ENCODE assay signal across 6 worm cellular contexts in the genomic region with DNA sequence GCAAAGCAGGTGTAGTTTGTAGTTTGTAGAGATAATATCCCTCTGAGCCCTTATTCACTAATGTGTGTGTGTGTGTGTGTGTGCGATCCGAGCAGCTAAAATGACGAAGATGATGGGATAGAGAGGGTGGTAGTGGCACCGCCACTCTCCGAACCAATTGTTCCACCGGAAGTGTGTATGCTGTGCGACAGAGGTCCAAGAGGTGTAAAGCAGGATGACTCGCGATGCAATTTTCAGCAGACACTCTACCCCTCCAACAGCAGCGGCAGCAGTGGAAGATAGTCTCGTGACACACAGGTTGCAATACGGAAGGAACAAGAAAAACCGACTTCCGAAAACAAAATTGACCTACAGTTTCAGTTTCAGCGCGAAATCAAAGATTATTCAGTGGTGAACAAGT.
TF ChIP-seq lines count a peak whose summit lies in the region.

No protein-coding gene starts in this region.

TF ChIP-seq in whole organism, L1 larva, 84 proteins besides CTCF, POLR2A, EP300 and RAD21:
- TF ChIP-seq snu-23 (GFP tag; optimal IDR thresholded peaks at IDR 0.05; lab: Kevin White, UChicago) (no peak), C34B4.2 (tag; optimal IDR thresholded peaks at IDR 0.05; lab: Kevin White, UChicago) (no peak), nhr-85 (tag; lab: Kevin White, UChicago) (no peak), rnt-1 (tag; optimal IDR thresholded peaks at IDR 0.05; lab: Kevin White, UChicago) (peak; percentile 61), lin-14 (GFP tag; optimal IDR thresholded peaks at IDR 0.05; lab: Kevin White, UChicago) (peak; percentile 84), pag-3 (tag; optimal IDR thresholded peaks at IDR 0.05; lab: Kevin White, UChicago; ENCODE audit: borderline replicate concordance, insufficient read depth) (peak; percentile 3), unc-86 (tag; optimal IDR thresholded peaks at IDR 0.05; lab: Kevin White, UChicago) (no peak), fos-1 (tag; optimal IDR thresholded peaks at IDR 0.05; lab: Kevin White, UChicago) (no peak), nhr-71 (tag; optimal IDR thresholded peaks at IDR 0.05; lab: Kevin White, UChicago) (peak; percentile 58), nhr-47 (tag; optimal IDR thresholded peaks at IDR 0.05; lab: Kevin White, UChicago) (no peak)

TF ChIP-seq in whole organism, L2 larva, 48 proteins besides CTCF, POLR2A, EP300 and RAD21:
- TF ChIP-seq R02D3.7 (tag; optimal IDR thresholded peaks at IDR 0.05; lab: Kevin White, UChicago), result no peak
- TF ChIP-seq ztf-1 (GFP tag; conservative IDR thresholded peaks at IDR 0.05; lab: Robert Waterston, UW), result no peak
- peak; percentile 15 for TF ChIP-seq sma-9 (GFP tag; optimal IDR thresholded peaks at IDR 0.05; lab: Kevin White, UChicago)
- TF ChIP-seq sma-9 (tag; optimal IDR thresholded peaks at IDR 0.05; lab: Kevin White, UChicago), result no peak
- no peak for TF ChIP-seq alr-1 (tag; optimal IDR thresholded peaks at IDR 0.05; lab: Kevin White, UChicago)
- no peak for TF ChIP-seq egl-27 (tag; optimal IDR thresholded peaks at IDR 0.05; lab: Kevin White, UChicago)
- peak; percentile 1 for TF ChIP-seq F13H6.1 (tag; optimal IDR thresholded peaks at IDR 0.05; lab: Kevin White, UChicago)
- peak in 1 of 2 experiments; percentile 17 for TF ChIP-seq lsy-2 (tag; optimal IDR thresholded peaks at IDR 0.05; lab: Kevin White, UChicago)

TF ChIP-seq in whole organism, L4 larva, 104 proteins besides CTCF, POLR2A, EP300 and RAD21:
- TF ChIP-seq dmd-9 (GFP tag; IDR thresholded peaks at IDR 0.05; lab: Robert Waterston, UW) (no peak), set-16 (GFP tag; IDR thresholded peaks at IDR 0.05; lab: Robert Waterston, UW) (peak; percentile 12; the same call in 1 of the 2 replicates), hlh-30 (tag; optimal IDR thresholded peaks at IDR 0.05; lab: Kevin White, UChicago; ENCODE audit: insufficient read depth) (no peak), nhr-11 (tag; optimal IDR thresholded peaks at IDR 0.05; lab: Kevin White, UChicago) (peak; percentile 17), nhr-28 (tag; optimal IDR thresholded peaks at IDR 0.05; lab: Kevin White, UChicago) (peak; percentile 35), lin-38 (GFP tag; IDR thresholded peaks at IDR 0.05; lab: Robert Waterston, UW) (no peak), nhr-42 (GFP tag; IDR thresholded peaks at IDR 0.05; lab: Robert Waterston, UW) (0 out of 2 replicates have a peak, but pooled peaks have one; percentile 42), gei-8 (GFP tag; optimal IDR thresholded peaks at IDR 0.05; lab: Kevin White, UChicago) (no peak), aha-1 (tag; lab: Kevin White, UChicago) (peak; percentile 67), Y75B8A.6 (GFP tag; IDR thresholded peaks at IDR 0.05; lab: Robert Waterston, UW) (no peak), madf-9 (GFP tag; conservative IDR thresholded peaks at IDR 0.05; lab: Robert Waterston, UW) (no peak), lin-39 (tag; optimal IDR thresholded peaks at IDR 0.05; lab: Kevin White, UChicago) (no peak), mxl-3 (GFP tag; optimal IDR thresholded peaks at IDR 0.05; lab: Kevin White, UChicago) (peak; percentile 9), unc-39 (tag; optimal IDR thresholded peaks at IDR 0.05; lab: Kevin White, UChicago) (no peak)

TF ChIP-seq in whole organism, late embryonic, 69 proteins besides CTCF, POLR2A, EP300 and RAD21:
- TF ChIP-seq hlh-30 (tag; optimal IDR thresholded peaks at IDR 0.05; lab: Kevin White, UChicago; ENCODE audit: insufficient read depth), result peak; percentile 48
- TF ChIP-seq elt-2 (tag; optimal IDR thresholded peaks at IDR 0.05; lab: Kevin White, UChicago), result no peak
- peak; percentile 74 for TF ChIP-seq unc-55 (GFP tag; optimal IDR thresholded peaks at IDR 0.05; lab: Kevin White, UChicago)
- TF ChIP-seq ztf-16 (tag; optimal IDR thresholded peaks at IDR 0.05; lab: Kevin White, UChicago), result no peak
- peak; percentile 50 for TF ChIP-seq ceh-18 (tag; optimal IDR thresholded peaks at IDR 0.05; lab: Kevin White, UChicago)
- TF ChIP-seq rnt-1 (tag; optimal IDR thresholded peaks at IDR 0.05; lab: Kevin White, UChicago), result peak; percentile 10

TF ChIP-seq in whole organism, mixed stage, embryonic, 35 proteins besides CTCF, POLR2A, EP300 and RAD21:
- TF ChIP-seq ceh-43 (GFP tag; optimal IDR thresholded peaks at IDR 0.05; lab: Kevin White, UChicago) (no peak), M03D4.4 (tag; optimal IDR thresholded peaks at IDR 0.05; lab: Kevin White, UChicago) (no peak), ceh-83 (GFP tag; optimal IDR thresholded peaks at IDR 0.05; lab: Kevin White, UChicago) (no peak), zip-8 (tag; optimal IDR thresholded peaks at IDR 0.05; lab: Kevin White, UChicago) (no peak), ham-2 (GFP tag; optimal IDR thresholded peaks at IDR 0.05; lab: Kevin White, UChicago) (no peak), unc-120 (tag; optimal IDR thresholded peaks at IDR 0.05; lab: Kevin White, UChicago; ENCODE audit: poor library complexity, severe bottlenecking) (peak; percentile 23), cnd-1 (tag; optimal IDR thresholded peaks at IDR 0.05; lab: Kevin White, UChicago) (peak; percentile 15), unc-39 (tag; optimal IDR thresholded peaks at IDR 0.05; lab: Kevin White, UChicago) (no peak), bed-3 (GFP tag; optimal IDR thresholded peaks at IDR 0.05; lab: Kevin White, UChicago) (no peak), sptf-1 (tag; optimal IDR thresholded peaks at IDR 0.05; lab: Kevin White, UChicago) (no peak), hlh-1 (tag; optimal IDR thresholded peaks at IDR 0.05; lab: Kevin White, UChicago) (peak; percentile 93), pha-4 (tag; optimal IDR thresholded peaks at IDR 0.05; lab: Kevin White, UChicago) (no peak), nhr-12 (tag; optimal IDR thresholded peaks at IDR 0.05; lab: Kevin White, UChicago) (no peak), lsy-2 (tag; optimal IDR thresholded peaks at IDR 0.05; lab: Kevin White, UChicago) (no peak)

TF ChIP-seq in whole organism, young adult, 124 proteins besides CTCF, POLR2A, EP300 and RAD21:
- TF ChIP-seq ztf-3 (GFP tag; optimal IDR thresholded peaks at IDR 0.05; lab: Kevin White, UChicago), result no peak
- 0 out of 2 replicates have a peak, but pooled peaks have one; percentile 24 for TF ChIP-seq cebp-2 (GFP tag; IDR thresholded peaks at IDR 0.05; lab: Robert Waterston, UW)
- no peak for TF ChIP-seq ama-1 (optimal IDR thresholded peaks at IDR 0.05; lab: Kevin White, UChicago)
- TF ChIP-seq ama-1 (GFP tag; optimal IDR thresholded peaks at IDR 0.05; lab: Kevin White, UChicago), result no peak
- TF ChIP-seq ets-4 (GFP tag; optimal IDR thresholded peaks at IDR 0.05; lab: Kevin White, UChicago), result no peak
- no peak for TF ChIP-seq F55B11.4 (tag; optimal IDR thresholded peaks at IDR 0.05; lab: Kevin White, UChicago; ENCODE audit: borderline replicate concordance, insufficient read depth)
